Worm (Caenorhabditis elegans) whole organism, L3 larva: Measurements from ENCODE around the gene M70.2.
"Not testable (repeated sequence)": the region's sequence is repeated elsewhere in the genome, so short reads cannot be mapped to it uniquely, and the experiment has no call there.

Experiments used
- R02D3.7 ChIP-seq: fragments of 150-350 bp; optimal IDR thresholded peaks from 2 replicates; lab custom pipeline; 2014; ENCODE audit warnings: missing biosample characterization, missing genetic modification characterization
- aly-2 ChIP-seq: fragments of 150-350 bp; optimal IDR thresholded peaks from 2 replicates; lab custom pipeline; 2014; ENCODE audit warnings: missing biosample characterization, missing genetic modification characterization
- ceh-16 ChIP-seq: sonication (generic microtip); optimal IDR thresholded peaks from 2 replicates; lab custom pipeline; 2017; ENCODE audit warnings: missing biosample characterization, missing genetic modification characterization
- ceh-28 ChIP-seq: fragments of 150-350 bp; optimal IDR thresholded peaks from 2 replicates; lab custom pipeline; 2014; ENCODE audit warnings: missing biosample characterization, missing genetic modification reagents, missing genetic modification characterization
- ceh-82 ChIP-seq: fragments of 150-350 bp; optimal IDR thresholded peaks from 2 replicates; lab custom pipeline; 2014; ENCODE audit warnings: missing biosample characterization, missing genetic modification characterization
- egl-27 ChIP-seq: sonication (generic microtip); optimal IDR thresholded peaks from 4 replicates; lab custom pipeline; 2017; ENCODE audit warnings: missing biosample characterization, missing genetic modification reagents, missing genetic modification characterization
- egl-5 ChIP-seq: fragments of 150-350 bp; optimal IDR thresholded peaks from 2 replicates; lab custom pipeline; 2017; ENCODE audit warnings: missing biosample characterization, missing genetic modification reagents, missing genetic modification characterization, inconsistent platforms
- elt-3 ChIP-seq, 3 experiments: fragments of 150-350 bp in 1 of 3; sonication (generic microtip) in 2 of 3; optimal IDR thresholded peaks; 2 replicates in 2 of 3; 4 replicates in 1 of 3; lab custom pipeline; 2014 to 2017; ENCODE audit warnings: missing biosample characterization in 3 of 3, missing genetic modification characterization in 3 of 3
- eor-1 ChIP-seq, 2 experiments: fragments of 150-350 bp; optimal IDR thresholded peaks; 2 replicates each; lab custom pipeline; 2014 to 2018; ENCODE audit warnings: missing biosample characterization in 2 of 2, missing genetic modification characterization in 2 of 2
- fkh-10 ChIP-seq: sonication (generic microtip); optimal IDR thresholded peaks from 2 replicates; lab custom pipeline; 2017; ENCODE audit warnings: missing biosample characterization, missing genetic modification reagents, missing genetic modification characterization
- fkh-2 ChIP-seq: fragments of 150-350 bp; optimal IDR thresholded peaks from 2 replicates; lab custom pipeline; 2014; ENCODE audit warnings: missing biosample characterization, missing genetic modification reagents, missing genetic modification characterization
- lin-15B ChIP-seq: fragments of 150-350 bp; optimal IDR thresholded peaks from 2 replicates; lab custom pipeline; 2014; ENCODE audit warnings: missing biosample characterization, missing genetic modification characterization
- nhr-23 ChIP-seq: fragments of 150-350 bp; optimal IDR thresholded peaks from 2 replicates; lab custom pipeline; 2014; ENCODE audit warnings: missing biosample characterization, missing genetic modification reagents, missing genetic modification characterization
- nhr-237 ChIP-seq: fragments of 150-350 bp; optimal IDR thresholded peaks from 2 replicates; lab custom pipeline; 2014; ENCODE audit warnings: missing biosample characterization, missing genetic modification characterization
- nhr-43 ChIP-seq: sonication (generic microtip); optimal IDR thresholded peaks from 2 replicates; lab custom pipeline; 2016; ENCODE audit warnings: mild to moderate bottlenecking, missing genetic modification characterization, missing compliant biosample characterization; ENCODE audit not compliant: poor library complexity, severe bottlenecking
- nhr-67 ChIP-seq: fragments of 150-350 bp; optimal IDR thresholded peaks from 2 replicates; lab custom pipeline; 2014; ENCODE audit warnings: missing biosample characterization, missing genetic modification characterization
- nhr-76 ChIP-seq: fragments of 150-350 bp; sonication (generic microtip); optimal IDR thresholded peaks from 5 replicates; lab custom pipeline; 2014; ENCODE audit warnings: missing biosample characterization, missing genetic modification characterization
- nhr-77 ChIP-seq: fragments of 150-350 bp; optimal IDR thresholded peaks from 2 replicates; lab custom pipeline; 2014; ENCODE audit warnings: missing biosample characterization, missing genetic modification characterization
- pha-4 ChIP-seq: fragments of 150-350 bp; optimal IDR thresholded peaks from 2 replicates; lab custom pipeline; 2014; ENCODE audit warnings: missing biosample characterization, missing genetic modification reagents, missing genetic modification characterization
- snpc-4 ChIP-seq: fragments of 150-350 bp; optimal IDR thresholded peaks from 2 replicates; lab custom pipeline; 2014; ENCODE audit warnings: missing biosample characterization, missing genetic modification characterization
- unc-39 ChIP-seq: sonication (generic microtip); optimal IDR thresholded peaks from 4 replicates; lab custom pipeline; 2017; ENCODE audit warnings: missing biosample characterization, missing genetic modification characterization
- zag-1 ChIP-seq: fragments of 150-350 bp; optimal IDR thresholded peaks from 2 replicates; lab custom pipeline; 2014; ENCODE audit warnings: missing biosample characterization, missing genetic modification characterization
- ztf-4 ChIP-seq: fragments of 150-350 bp; optimal IDR thresholded peaks from 2 replicates; lab custom pipeline; 2014; ENCODE audit warnings: missing biosample characterization, missing genetic modification characterization

M70.2 gene

DNA sequence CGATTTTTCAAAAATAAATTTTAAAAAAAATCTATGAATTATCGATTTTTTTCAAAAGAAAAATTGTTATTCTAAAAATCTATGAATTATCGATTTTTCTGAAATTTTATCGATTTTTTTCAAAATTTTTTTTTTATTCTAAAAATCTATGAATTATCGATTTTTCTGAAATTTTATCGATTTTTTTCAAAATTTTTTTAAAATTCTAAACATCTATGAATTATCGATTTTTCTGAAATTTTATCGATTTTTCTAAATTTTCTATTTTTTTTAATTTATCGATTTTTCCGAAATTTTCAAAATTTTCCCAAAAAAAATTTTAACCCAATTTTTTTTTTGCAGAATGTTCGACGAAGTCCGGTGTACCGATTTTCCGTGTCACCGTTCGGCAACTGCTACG lies 9.6 kb upstream of the M70.2 start:
- TF ChIP-seq ceh-28 (tag; lab: Kevin White, UChicago) = peak; percentile 91

DNA sequence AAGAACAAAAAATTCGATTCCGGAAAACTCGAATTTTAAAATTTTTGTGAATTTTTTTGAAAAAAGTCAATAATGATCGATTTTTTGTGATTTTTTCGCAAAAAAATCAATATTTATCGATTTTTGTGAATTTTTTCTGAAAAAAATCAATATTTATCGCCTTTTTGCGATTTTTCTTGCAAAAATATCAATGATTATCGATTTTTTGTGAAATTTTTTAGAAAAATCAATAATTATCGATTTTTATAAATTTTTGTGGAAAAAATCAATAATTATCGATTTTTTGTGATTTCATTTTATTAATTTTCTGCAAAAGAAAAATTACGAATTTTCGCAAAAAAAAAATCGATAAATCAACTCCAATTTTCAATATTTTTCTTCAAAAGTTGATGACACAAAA lies 6.9 kb upstream of the M70.2 start:
- TF ChIP-seq pha-4 (tag; lab: Kevin White, UChicago) (no peak), ceh-28 (tag; lab: Kevin White, UChicago) (peak; percentile 97), fkh-10 (GFP tag; lab: Kevin White, UChicago) (no peak), nhr-76 (tag; lab: Kevin White, UChicago) (no peak), ztf-4 (tag; lab: Kevin White, UChicago) (no peak), aly-2 (tag; lab: Kevin White, UChicago) (no peak)

- TF ChIP-seq R02D3.7 (tag; lab: Kevin White, UChicago) = no peak
- TF ChIP-seq ceh-28 (tag; lab: Kevin White, UChicago) = peak; percentile 98
These were observed 5.9 kb upstream of the M70.2 start for ce11 chrIV:2236654-2237613.

- not testable (repeated sequence) for TF ChIP-seq R02D3.7 (tag; lab: Kevin White, UChicago); unc-39; fkh-10 (GFP tag; lab: Kevin White, UChicago)
These were observed 2.7 kb downstream of the M70.2 start, which contains the start of gene M70.1 for ce11 chrIV:2245565-2245964. TSS of gene M70.1 (plus strand) at chrIV:2245865.

ce11 chrIV:2246150-2246549 lies 3.3 kb downstream of the M70.2 start:
- TF ChIP-seq ceh-16 (tag; lab: Kevin White, UChicago) = no peak
- TF ChIP-seq nhr-67 (tag; lab: Kevin White, UChicago) = no peak
- TF ChIP-seq, all 47 proteins: peak for 0

DNA sequence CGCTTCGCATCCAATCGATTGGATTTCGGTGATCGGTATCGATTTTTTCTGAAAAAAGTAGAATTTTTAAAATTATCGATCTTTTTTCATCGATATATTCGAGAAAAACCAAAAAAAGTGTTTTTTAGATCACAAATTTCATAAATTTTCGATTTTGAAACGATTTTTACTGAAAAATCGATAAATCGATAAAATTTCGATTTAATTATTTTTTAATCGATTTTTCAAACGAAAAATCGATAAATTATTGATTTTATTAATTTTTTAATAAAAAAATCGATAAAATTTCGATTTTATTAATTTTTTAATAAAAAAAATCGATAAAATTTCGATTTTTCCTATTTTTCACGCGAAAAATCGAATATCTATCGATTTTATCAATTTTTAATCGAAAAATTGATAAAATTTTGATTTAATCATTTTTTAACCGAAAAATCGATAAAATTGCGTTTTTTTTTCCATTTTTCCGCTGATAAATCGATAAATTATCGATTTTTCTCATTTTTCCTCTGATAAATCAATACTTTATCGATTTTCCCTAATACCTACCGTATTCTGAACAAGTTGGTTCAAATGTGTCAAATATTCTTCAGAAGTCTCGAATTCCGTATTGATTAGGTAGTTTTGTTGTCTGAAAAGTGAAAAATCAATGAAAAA lies 10.7 kb downstream of the M70.2 start:
- TF ChIP-seq ceh-28 (tag; lab: Kevin White, UChicago) (peak; percentile 87), R02D3.7 (tag; lab: Kevin White, UChicago) (no peak)

DNA sequence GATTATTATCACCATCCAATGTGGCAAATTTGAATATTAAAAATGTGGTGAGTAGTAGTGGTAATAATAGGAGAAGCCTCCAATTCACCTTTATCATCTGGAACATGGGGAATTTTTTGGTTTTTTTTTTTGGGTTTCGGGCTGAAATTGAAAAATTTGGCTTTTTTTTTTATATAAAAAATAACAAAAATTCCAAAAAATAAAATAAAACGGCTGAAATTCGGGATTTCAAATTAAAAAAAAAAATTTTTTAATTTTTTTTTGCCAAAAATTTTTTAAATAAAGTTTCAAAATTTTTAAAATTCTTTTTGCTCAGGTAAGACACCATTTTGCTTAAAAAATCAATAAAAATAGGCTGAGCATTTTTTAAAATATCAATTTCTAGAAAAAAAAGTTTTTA lies 20.7 kb downstream of the M70.2 start, which contains the start of gene famp-1:
famp-1 (minus strand) TSS at position 101 of the 400 bp plus-strand sequence.
- TF ChIP-seq snpc-4 (tag; lab: Kevin White, UChicago) (no peak), ceh-16 (tag; lab: Kevin White, UChicago) (no peak), egl-27 (tag; lab: Kevin White, UChicago) (no peak), pha-4 (tag; lab: Kevin White, UChicago) (no peak), egl-5 (tag; lab: Kevin White, UChicago) (no peak), nhr-43 (tag; lab: Kevin White, UChicago) (no peak), fkh-2 (no peak), elt-3 (tag; optimal IDR thresholded peaks at IDR 0.05; lab: Kevin White, UChicago) (no peak), zag-1 (tag; lab: Kevin White, UChicago) (no peak), lin-15B (tag; lab: Kevin White, UChicago) (no peak), ceh-28 (tag; lab: Kevin White, UChicago) (no peak), nhr-237 (tag; lab: Kevin White, UChicago) (no peak), eor-1 (tag; optimal IDR thresholded peaks at IDR 0.05; lab: Kevin White, UChicago) (no peak), aly-2 (tag; lab: Kevin White, UChicago) (no peak), nhr-23 (tag; lab: Kevin White, UChicago) (no peak), ceh-82 (tag; lab: Kevin White, UChicago) (no peak), unc-39 (no peak), nhr-77 (tag; lab: Kevin White, UChicago) (no peak)
